Fruit fly (Drosophila melanogaster) whole organism, embryonic: ENCODE measurements around the gene CG15629.

ENCODE experiments used
- B-H2 ChIP-seq: fragments of 200-800 bp; sonication (Bioruptor generic); optimal IDR thresholded peaks from 2 replicates; lab custom pipeline; 2018; ENCODE audit warnings: missing biosample characterization, mild to moderate bottlenecking, missing genetic modification characterization
- BtbVII ChIP-seq: fragments of 200-800 bp; sonication (Bioruptor generic); optimal IDR thresholded peaks from 3 replicates; lab custom pipeline; 2017; ENCODE audit warnings: missing biosample characterization, mild to moderate bottlenecking, missing genetic modification characterization
- CG12071 ChIP-seq: fragments of 200-800 bp; sonication (Bioruptor generic); optimal IDR thresholded peaks from 3 replicates; lab custom pipeline; 2018; ENCODE audit warnings: missing biosample characterization, mild to moderate bottlenecking, missing genetic modification characterization
- CG1233 ChIP-seq: fragments of 200-800 bp; sonication (Bioruptor generic); optimal IDR thresholded peaks from 4 replicates; lab custom pipeline; 2018; ENCODE audit warnings: missing biosample characterization, mild to moderate bottlenecking, missing genetic modification characterization
- CG13296 ChIP-seq: fragments of 200-800 bp; sonication (Bioruptor generic); optimal IDR thresholded peaks from 3 replicates; lab custom pipeline; 2018; ENCODE audit warnings: missing biosample characterization, mild to moderate bottlenecking, missing genetic modification characterization
- CG13894 ChIP-seq: fragments of 200-800 bp; sonication (Bioruptor generic); optimal IDR thresholded peaks from 3 replicates; lab custom pipeline; 2018; ENCODE audit warnings: missing biosample characterization, mild to moderate bottlenecking, missing genetic modification characterization, moderate library complexity
- CG15269 ChIP-seq: fragments of 200-800 bp; sonication (Bioruptor generic); optimal IDR thresholded peaks from 2 replicates; lab custom pipeline; 2018; ENCODE audit warnings: missing biosample characterization, mild to moderate bottlenecking, missing genetic modification characterization, moderate library complexity
- CG15479 ChIP-seq: fragments of 200-800 bp; sonication (Bioruptor generic); optimal IDR thresholded peaks from 3 replicates; lab custom pipeline; 2019; ENCODE audit warnings: missing biosample characterization, mild to moderate bottlenecking, missing genetic modification characterization, moderate library complexity
- CG15514 ChIP-seq: fragments of 200-800 bp; sonication (Bioruptor generic); optimal IDR thresholded peaks from 3 replicates; lab custom pipeline; 2017; ENCODE audit warnings: missing biosample characterization, missing genetic modification characterization, mild to moderate bottlenecking, moderate library complexity, missing genetic modification reagents
- CG15696 ChIP-seq: fragments of 200-800 bp; sonication (Bioruptor generic); optimal IDR thresholded peaks from 2 replicates; lab custom pipeline; 2019; ENCODE audit warnings: missing biosample characterization, mild to moderate bottlenecking, missing genetic modification characterization, moderate library complexity
- CG17359 ChIP-seq: fragments of 200-800 bp; sonication (Bioruptor generic); optimal IDR thresholded peaks from 3 replicates; lab custom pipeline; 2018; ENCODE audit warnings: missing biosample characterization, mild to moderate bottlenecking, missing genetic modification characterization, moderate library complexity
- CG17912 ChIP-seq: fragments of 200-800 bp; sonication (Bioruptor generic); optimal IDR thresholded peaks from 2 replicates; lab custom pipeline; 2018; ENCODE audit warnings: missing biosample characterization, mild to moderate bottlenecking, missing genetic modification characterization
- CG18599 ChIP-seq: fragments of 200-800 bp; sonication (Bioruptor generic); optimal IDR thresholded peaks from 3 replicates; lab custom pipeline; 2017; ENCODE audit warnings: missing biosample characterization, missing genetic modification characterization, mild to moderate bottlenecking, moderate library complexity, missing genetic modification reagents
- CG32767 ChIP-seq: fragments of 200-800 bp; sonication (Bioruptor generic); IDR thresholded peaks from 2 replicates; pipeline ENCODE4 v1.3.6; 2022; ENCODE audit warnings: missing biosample characterization, missing genetic modification characterization
- CG3281 ChIP-seq: fragments of 200-800 bp; sonication (Bioruptor generic); optimal IDR thresholded peaks from 3 replicates; lab custom pipeline; 2017; ENCODE audit warnings: missing biosample characterization, mild to moderate bottlenecking, missing genetic modification characterization
- CG34376 ChIP-seq: fragments of 200-800 bp; sonication (Bioruptor generic); optimal IDR thresholded peaks from 2 replicates; lab custom pipeline; 2018; ENCODE audit warnings: missing biosample characterization, mild to moderate bottlenecking, missing genetic modification characterization
- CG6683 ChIP-seq: fragments of 200-800 bp; sonication (Bioruptor generic); optimal IDR thresholded peaks from 2 replicates; lab custom pipeline; 2017; ENCODE audit warnings: missing biosample characterization, mild to moderate bottlenecking, missing genetic modification characterization, missing genetic modification reagents
- CG7987 ChIP-seq: fragments of 200-800 bp; sonication (Bioruptor generic); optimal IDR thresholded peaks from 2 replicates; lab custom pipeline; 2018; ENCODE audit warnings: missing biosample characterization, mild to moderate bottlenecking, missing genetic modification characterization, moderate library complexity
- CG9727 ChIP-seq: fragments of 200-800 bp; sonication (Bioruptor generic); optimal IDR thresholded peaks from 3 replicates; lab custom pipeline; 2017; ENCODE audit warnings: missing biosample characterization, mild to moderate bottlenecking, missing genetic modification characterization
- CG9817 ChIP-seq: fragments of 200-800 bp; sonication (Bioruptor generic); optimal IDR thresholded peaks from 2 replicates; lab custom pipeline; 2018; ENCODE audit warnings: missing biosample characterization, mild to moderate bottlenecking, missing genetic modification characterization, moderate library complexity
- Deaf1 ChIP-seq: fragments of 200-800 bp; optimal IDR thresholded peaks from 3 replicates; lab custom pipeline; 2019; ENCODE audit warnings: missing biosample characterization, mild to moderate bottlenecking, missing genetic modification characterization, moderate library complexity
- Fer1 ChIP-seq: fragments of 200-800 bp; sonication (Bioruptor generic); optimal IDR thresholded peaks from 2 replicates; lab custom pipeline; 2017; ENCODE audit warnings: missing biosample characterization, mild to moderate bottlenecking, missing genetic modification characterization
- HHEX ChIP-seq: fragments of 200-800 bp; sonication (Bioruptor generic); optimal IDR thresholded peaks from 3 replicates; lab custom pipeline; 2017; ENCODE audit warnings: missing biosample characterization, mild to moderate bottlenecking, missing genetic modification characterization, missing genetic modification reagents
- HmgZ ChIP-seq: fragments of 200-800 bp; sonication (Bioruptor generic); optimal IDR thresholded peaks from 2 replicates; lab custom pipeline; 2018; ENCODE audit warnings: missing biosample characterization, mild to moderate bottlenecking, missing genetic modification characterization
- Med ChIP-seq: fragments of 200-800 bp; sonication (Bioruptor generic); peaks from one replicate; lab custom pipeline; 2016; ENCODE audit warnings: missing biosample characterization, missing genetic modification characterization, mild to moderate bottlenecking, inconsistent platforms, moderate library complexity
- Meics ChIP-seq: fragments of 200-800 bp; sonication (Bioruptor generic); optimal IDR thresholded peaks from 2 replicates; lab custom pipeline; 2017; ENCODE audit warnings: missing biosample characterization, mild to moderate bottlenecking, missing genetic modification characterization
- Mrtf ChIP-seq: fragments of 200-800 bp; sonication (Bioruptor generic); IDR thresholded peaks from 3 replicates; pipeline ENCODE4 v1.3.6; 2022; ENCODE audit warnings: missing biosample characterization, missing genetic modification characterization
- Nf-YC ChIP-seq: fragments of 200-800 bp; optimal IDR thresholded peaks from 3 replicates; lab custom pipeline; 2019; ENCODE audit warnings: missing biosample characterization, mild to moderate bottlenecking, missing genetic modification characterization, moderate library complexity
- Xrp1 ChIP-seq: fragments of 200-800 bp; sonication (Bioruptor generic); IDR thresholded peaks from 2 replicates; pipeline ENCODE4 v1.3.6; 2022; ENCODE audit warnings: missing biosample characterization, missing genetic modification characterization
- YL-1 ChIP-seq: fragments of 200-800 bp; sonication (Bioruptor generic); optimal IDR thresholded peaks from 3 replicates; lab custom pipeline; 2017; ENCODE audit warnings: missing biosample characterization, mild to moderate bottlenecking, missing genetic modification characterization
- cad ChIP-seq: fragments of >200 bp; optimal IDR thresholded peaks from 2 replicates; lab custom pipeline; 2017; ENCODE audit warnings: missing biosample characterization, missing genetic modification characterization
- caup ChIP-seq: fragments of 200-800 bp; sonication (Bioruptor generic); optimal IDR thresholded peaks from 3 replicates; lab custom pipeline; 2017; ENCODE audit warnings: missing biosample characterization, mild to moderate bottlenecking, missing genetic modification characterization, moderate library complexity; ENCODE audit not compliant: severe bottlenecking
- cg ChIP-seq: fragments of 200-800 bp; sonication (Bioruptor generic); optimal IDR thresholded peaks from 3 replicates; lab custom pipeline; 2019; ENCODE audit warnings: missing biosample characterization, mild to moderate bottlenecking, missing genetic modification characterization, moderate library complexity
- corto ChIP-seq: fragments of 200-800 bp; sonication (Bioruptor generic); optimal IDR thresholded peaks from 2 replicates; lab custom pipeline; 2016; ENCODE audit warnings: missing biosample characterization, mild to moderate bottlenecking, missing genetic modification characterization, moderate library complexity
- fd102C ChIP-seq: fragments of 200-800 bp; sonication (Bioruptor generic); optimal IDR thresholded peaks from 2 replicates; lab custom pipeline; 2018; ENCODE audit warnings: missing biosample characterization, mild to moderate bottlenecking, missing genetic modification characterization, moderate library complexity
- lab ChIP-seq: fragments of 200-800 bp; sonication (Bioruptor generic); optimal IDR thresholded peaks from 3 replicates; lab custom pipeline; 2017; ENCODE audit warnings: missing biosample characterization, missing genetic modification characterization, mild to moderate bottlenecking, moderate library complexity, missing genetic modification reagents
- mirr ChIP-seq: fragments of 200-800 bp; sonication (Bioruptor generic); optimal IDR thresholded peaks from 3 replicates; lab custom pipeline; 2018; ENCODE audit warnings: missing biosample characterization, mild to moderate bottlenecking, missing genetic modification characterization
- odd ChIP-seq: fragments of 200-800 bp; sonication (Bioruptor generic); optimal IDR thresholded peaks from 2 replicates; lab custom pipeline; 2017; ENCODE audit warnings: missing biosample characterization, mild to moderate bottlenecking, missing genetic modification characterization
- pan ChIP-seq, 4 experiments: fragments of >200 bp in 3 of 4; fragments of 200-800 bp in 1 of 4; sonication (Bioruptor generic) in 1 of 4; optimal IDR thresholded peaks in 3 of 4; IDR thresholded peaks in 1 of 4; 2 replicates each; pipeline versions ENCODE4 v1.3.6 to Lab custom; 2017 to 2022; ENCODE audit warnings: missing biosample characterization in 2 of 4, missing genetic modification characterization in 2 of 4, mixed read lengths in 1 of 4
- pfk ChIP-seq: fragments of 200-800 bp; sonication (Bioruptor generic); optimal IDR thresholded peaks from 2 replicates; lab custom pipeline; 2018; ENCODE audit warnings: missing biosample characterization, mild to moderate bottlenecking, missing genetic modification characterization, moderate library complexity
- pzg ChIP-seq: fragments of 200-800 bp; sonication (Bioruptor generic); optimal IDR thresholded peaks from 3 replicates; lab custom pipeline; 2018; ENCODE audit warnings: missing biosample characterization, mild to moderate bottlenecking, missing genetic modification characterization, moderate library complexity
- sd ChIP-seq: fragments of 200-800 bp; sonication (Bioruptor generic); optimal IDR thresholded peaks from 3 replicates; lab custom pipeline; 2018; ENCODE audit warnings: missing biosample characterization, mild to moderate bottlenecking, missing genetic modification characterization, moderate library complexity
- sens ChIP-seq: fragments of 200-800 bp; sonication (Bioruptor generic); peaks from one replicate; lab custom pipeline; 2016; ENCODE audit warnings: missing biosample characterization, missing genetic modification characterization
- so ChIP-seq: fragments of 200-800 bp; sonication (Bioruptor generic); IDR thresholded peaks from 3 replicates; pipeline ENCODE4 v1.3.6; 2022; ENCODE audit warnings: missing biosample characterization, missing genetic modification characterization
- sug ChIP-seq: fragments of 200-800 bp; optimal IDR thresholded peaks from 2 replicates; lab custom pipeline; 2019; ENCODE audit warnings: missing biosample characterization, mild to moderate bottlenecking, missing genetic modification characterization, moderate library complexity
- trem ChIP-seq: fragments of 200-800 bp; optimal IDR thresholded peaks from 3 replicates; lab custom pipeline; 2019; ENCODE audit warnings: missing biosample characterization, mild to moderate bottlenecking, missing genetic modification characterization, moderate library complexity
- zen ChIP-seq: fragments of 200-800 bp; sonication (Bioruptor generic); optimal IDR thresholded peaks from 3 replicates; lab custom pipeline; 2018; ENCODE audit warnings: missing biosample characterization, mild to moderate bottlenecking, missing genetic modification characterization, moderate library complexity
- zfh2 ChIP-seq: fragments of 200-800 bp; sonication (Bioruptor generic); optimal IDR thresholded peaks from 2 replicates; lab custom pipeline; 2016; ENCODE audit warnings: missing biosample characterization, missing genetic modification characterization

The CG15629 gene

DNA sequence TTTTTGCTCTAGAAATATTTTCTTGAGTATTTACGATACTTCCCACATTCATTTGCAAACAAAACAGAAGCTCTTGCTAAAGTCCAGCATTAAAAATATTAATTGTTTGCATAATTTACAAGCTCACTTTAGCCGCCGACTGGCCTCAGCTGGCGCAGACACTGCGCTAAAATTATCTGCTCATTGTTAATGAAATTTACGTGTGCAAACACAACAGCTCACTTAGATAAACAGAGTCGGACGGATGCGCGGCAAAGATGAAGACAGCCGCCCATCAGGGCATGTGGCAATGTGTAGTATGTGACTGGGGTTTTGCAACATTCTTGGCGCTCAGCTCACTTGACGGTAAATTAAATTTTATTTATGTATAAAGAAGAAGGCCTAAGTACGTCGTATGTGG is 16.2 kb downstream of the CG15629 start:
- peak; percentile 41 for TF ChIP-seq Meics
- no peak for TF ChIP-seq corto
- peak; percentile 7 for TF ChIP-seq Nf-YC (tag; lab: Kevin White, UChicago)
- TF ChIP-seq CG1233 (GFP tag; lab: Kevin White, UChicago): peak; percentile 20
- TF ChIP-seq Mrtf (GFP tag; lab: Robert Waterston, UW): no peak
- peak; percentile 22 for TF ChIP-seq CG17359 (tag; lab: Kevin White, UChicago)
- TF ChIP-seq CG12071 (GFP tag; lab: Kevin White, UChicago): peak; percentile 55
- peak; percentile 31 for TF ChIP-seq CG17912 (GFP tag; lab: Kevin White, UChicago)
- TF ChIP-seq BtbVII: peak; percentile 46
- TF ChIP-seq Fer1 (GFP tag; lab: Kevin White, UChicago): peak; percentile 69
- peak; percentile 6 for TF ChIP-seq CG6683 (GFP tag; lab: Kevin White, UChicago)
- TF ChIP-seq CG13894 (tag; lab: Kevin White, UChicago): no peak
- peak; percentile 55 for TF ChIP-seq B-H2
- peak; percentile 47 for TF ChIP-seq caup (GFP tag; lab: Kevin White, UChicago)
- TF ChIP-seq lab (GFP tag; lab: Kevin White, UChicago): peak; percentile 63
- TF ChIP-seq sug (tag; lab: Kevin White, UChicago): peak; percentile 31
- TF ChIP-seq CG9817 (tag; lab: Kevin White, UChicago): peak; percentile 5
- peak; percentile 71 for TF ChIP-seq CG15479 (GFP tag; lab: Kevin White, UChicago)
- peak; percentile 2 for TF ChIP-seq CG15696 (tag; lab: Kevin White, UChicago)
- peak; percentile 64 for TF ChIP-seq Med (GFP tag; lab: Kevin White, UChicago)
- 0 out of 2 replicates have a peak, but pooled peaks have one; percentile 16 for TF ChIP-seq Xrp1
- peak; percentile 9 for TF ChIP-seq CG34376 (GFP tag; lab: Kevin White, UChicago)
- TF ChIP-seq so: 0 out of 3 replicates have a peak, but pooled peaks have one; percentile 50
- no peak for TF ChIP-seq pan (optimal IDR thresholded peaks at IDR 0.05; lab: Kevin White, UChicago)
- TF ChIP-seq pan (GFP tag; optimal IDR thresholded peaks at IDR 0.05 in 1 of 2, IDR thresholded peaks at IDR 0.05 in 1 of 2): peak in 1 of 2 experiments; percentile 43
- TF ChIP-seq YL-1 (GFP tag; lab: Kevin White, UChicago): no peak
- TF ChIP-seq sd (tag; lab: Kevin White, UChicago): peak; percentile 25
- peak; percentile 3 for TF ChIP-seq CG15269
- no peak for TF ChIP-seq trem (tag; lab: Kevin White, UChicago)
- peak; percentile 42 for TF ChIP-seq CG15514 (GFP tag; lab: Kevin White, UChicago)
- no peak for TF ChIP-seq cg
- TF ChIP-seq sens: peak; percentile 74
- TF ChIP-seq Deaf1 (tag; lab: Kevin White, UChicago): no peak
- peak; percentile 61 for TF ChIP-seq mirr (GFP tag; lab: Kevin White, UChicago)
- no peak for TF ChIP-seq zfh2
- peak; percentile 47 for TF ChIP-seq HHEX (GFP tag; lab: Kevin White, UChicago)
- no peak for TF ChIP-seq fd102C (GFP tag; lab: Kevin White, UChicago)
- peak; percentile 70 for TF ChIP-seq CG7987
- peak; percentile 20 for TF ChIP-seq zen (tag; lab: Kevin White, UChicago)
- TF ChIP-seq CG13296 (GFP tag; lab: Kevin White, UChicago): peak; percentile 77
- no peak for TF ChIP-seq CG32767 (GFP tag; lab: Robert Waterston, UW)
- TF ChIP-seq pzg (GFP tag; lab: Kevin White, UChicago): no peak
- TF ChIP-seq HmgZ (tag; lab: Kevin White, UChicago): peak; percentile 26
- TF ChIP-seq odd (GFP tag; lab: Kevin White, UChicago): peak; percentile 22
- no peak for TF ChIP-seq cad (GFP tag; lab: Kevin White, UChicago)
- TF ChIP-seq CG3281: peak; percentile 64
- peak; percentile 35 for TF ChIP-seq pfk (GFP tag; lab: Kevin White, UChicago)
- TF ChIP-seq CG9727 (GFP tag; lab: Kevin White, UChicago): peak; percentile 6
- TF ChIP-seq CG18599 (GFP tag; lab: Kevin White, UChicago): peak; percentile 53
